Fruit fly (Drosophila melanogaster): ENCODE data around the gene CG7214.

Gene CG7214

DNA sequence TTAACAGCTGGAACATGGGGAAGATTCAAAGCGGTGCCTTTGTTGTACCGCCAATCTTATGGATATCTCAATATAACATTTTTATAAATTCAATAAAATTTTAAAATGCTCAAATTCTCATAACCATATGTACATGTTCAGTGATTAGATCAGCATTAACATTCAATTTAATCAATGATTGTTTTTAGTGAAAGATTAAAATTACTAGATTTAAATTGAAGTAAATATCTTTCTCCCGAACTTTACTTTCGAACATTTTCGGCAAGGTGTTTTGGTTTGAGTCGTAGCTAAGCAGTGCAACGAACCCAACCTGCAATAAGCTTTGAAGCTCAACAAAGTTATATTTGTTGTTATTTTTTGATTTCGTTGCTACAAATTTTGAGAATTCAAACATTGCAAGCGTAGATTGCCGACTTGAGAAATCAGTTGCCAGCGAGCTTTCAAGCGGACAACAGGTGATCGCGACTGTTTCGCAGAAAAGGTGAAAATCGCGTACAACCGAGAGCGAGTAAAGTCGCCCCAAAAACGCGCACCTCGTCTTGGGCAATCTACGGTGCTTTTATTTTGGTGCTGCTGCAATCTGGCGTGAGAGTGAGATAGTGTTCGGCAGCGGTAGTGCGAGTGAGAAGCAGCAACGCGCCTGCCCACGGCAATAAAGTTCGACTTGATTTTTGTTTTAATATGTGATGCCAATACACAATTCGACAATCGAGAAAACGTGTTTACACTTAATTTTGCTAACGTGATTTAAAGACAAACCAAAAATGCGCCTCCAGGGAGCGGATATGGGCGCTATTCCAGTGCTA is 42.1 kb downstream of the CG7214 start, which contains the start of gene Tep3 (continued):
- TF ChIP-seq croc (GFP tag; conservative IDR thresholded peaks at IDR 0.05) (no peak), sima (GFP tag; optimal IDR thresholded peaks at IDR 0.05) (no peak), otp (GFP tag; IDR thresholded peaks at IDR 0.05) (no peak), z (GFP tag; IDR thresholded peaks at IDR 0.05) (no peak), CkIIα-i1 (GFP tag; IDR thresholded peaks at IDR 0.05) (no peak), CG7745 (tag; optimal IDR thresholded peaks at IDR 0.05) (no peak), CG17359 (tag; optimal IDR thresholded peaks at IDR 0.05) (no peak), cas (GFP tag; IDR thresholded peaks at IDR 0.05) (no peak), CG42726 (GFP tag; IDR thresholded peaks at IDR 0.05; ENCODE audit: partially characterized antibody) (no peak; the same call in 1 of the 2 replicates), dpn (GFP tag; optimal IDR thresholded peaks at IDR 0.05) (peak; percentile 40 to 43), eyg (GFP tag; optimal IDR thresholded peaks at IDR 0.05) (no peak), CG10267 (tag; optimal IDR thresholded peaks at IDR 0.05) (no peak), seq (GFP tag; IDR thresholded peaks at IDR 0.05) (no peak), CoRest (tag; optimal IDR thresholded peaks at IDR 0.05) (peak; percentile 37), CG1647 (GFP tag; optimal IDR thresholded peaks at IDR 0.05) (no peak), NfI (GFP tag; optimal IDR thresholded peaks at IDR 0.05) (peak; percentile 9), mirr (GFP tag; optimal IDR thresholded peaks at IDR 0.05) (no peak), CG13296 (GFP tag; optimal IDR thresholded peaks at IDR 0.05) (no peak), Meics (GFP tag; optimal IDR thresholded peaks at IDR 0.05) (peak; percentile 24), tgo (GFP tag; IDR thresholded peaks at IDR 0.05) (no peak), Lpt (GFP tag; optimal IDR thresholded peaks at IDR 0.05) (no peak), B-H1 (GFP tag; IDR thresholded peaks at IDR 0.05) (no peak), Ets97D (GFP tag; optimal IDR thresholded peaks at IDR 0.05) (peak; percentile 17), bbx (GFP tag; IDR thresholded peaks at IDR 0.05; ENCODE audit: partially characterized antibody) (peak; percentile 26; the same call in 1 of the 2 replicates), vvl (GFP tag; IDR thresholded peaks at IDR 0.05) (0 out of 2 replicates have a peak, but pooled peaks have one; percentile 30), Atf-2 (GFP tag; optimal IDR thresholded peaks at IDR 0.05) (no peak), hb (GFP tag; IDR thresholded peaks at IDR 0.05; ENCODE audit: partially characterized antibody) (no peak), CG12155 (GFP tag; optimal IDR thresholded peaks at IDR 0.05) (no peak), Asciz (GFP tag; optimal IDR thresholded peaks at IDR 0.05) (no peak), dmrt11E (tag; optimal IDR thresholded peaks at IDR 0.05) (no peak), Med (GFP tag) (peak; percentile 92), CG17802 (tag; optimal IDR thresholded peaks at IDR 0.05) (no peak), Atf3 (GFP tag; optimal IDR thresholded peaks at IDR 0.05) (peak; percentile 1), Stat92E (GFP tag; optimal IDR thresholded peaks at IDR 0.05) (no peak), unc-4 (GFP tag; IDR thresholded peaks at IDR 0.05; ENCODE audit: partially characterized antibody) (no peak), CG11695 (GFP tag; IDR thresholded peaks at IDR 0.05) (no peak; the same call in 2 of the 3 replicates), BEAF-32 (GFP tag; optimal IDR thresholded peaks at IDR 0.05) (no peak), B-H2 (GFP tag; optimal IDR thresholded peaks at IDR 0.05) (no peak), mam (GFP tag; optimal IDR thresholded peaks at IDR 0.05) (peak; percentile 56), CG4404 (GFP tag; IDR thresholded peaks at IDR 0.05) (no peak), CG17328 (GFP tag; IDR thresholded peaks at IDR 0.05) (no peak), fu2 (GFP tag; optimal IDR thresholded peaks at IDR 0.05) (no peak), Six4 (GFP tag; optimal IDR thresholded peaks at IDR 0.05) (no peak), CG4328 (GFP tag; optimal IDR thresholded peaks at IDR 0.05) (no peak), tin (GFP tag; optimal IDR thresholded peaks at IDR 0.05) (peak; percentile 42), CG2199 (GFP tag; IDR thresholded peaks at IDR 0.05) (peak; percentile 24; the same call in 1 of the 3 replicates), TFAM (GFP tag; optimal IDR thresholded peaks at IDR 0.05) (no peak), CG12659 (GFP tag; optimal IDR thresholded peaks at IDR 0.05) (peak; percentile 13), Max (GFP tag; optimal IDR thresholded peaks at IDR 0.05) (no peak)

Measured in whole organism, embryonic.